Fruit fly (Drosophila melanogaster) whole organism, adult: ENCODE measurements around the gene CG14384.
A peak's percentile ranks its signal among the peaks of the same experiment; 100 is the strongest.

Experiments used
- CG11617 ChIP-seq: fragments of 200-800 bp; sonication (Bioruptor generic); optimal IDR thresholded peaks from 2 replicates; lab custom pipeline; 2017; ENCODE audit warnings: mild to moderate bottlenecking, missing biosample characterization, missing genetic modification reagents, missing genetic modification characterization
- CG12768 ChIP-seq: fragments of 200-800 bp; sonication (Bioruptor generic); optimal IDR thresholded peaks from 2 replicates; lab custom pipeline; 2017; ENCODE audit warnings: missing biosample characterization, missing genetic modification characterization, mild to moderate bottlenecking, moderate library complexity, missing genetic modification reagents
- CG14711 ChIP-seq: fragments of 200-800 bp; sonication (Bioruptor generic); optimal IDR thresholded peaks from 2 replicates; lab custom pipeline; 2018; ENCODE audit warnings: missing biosample characterization, mild to moderate bottlenecking, missing genetic modification characterization, moderate library complexity
- CG1620 ChIP-seq: fragments of 200-800 bp; sonication (Bioruptor generic); optimal IDR thresholded peaks from 2 replicates; lab custom pipeline; 2016; ENCODE audit warnings: missing biosample characterization, missing genetic modification characterization
- CG33017 ChIP-seq: fragments of 200-800 bp; sonication (Bioruptor generic); optimal IDR thresholded peaks from 2 replicates; lab custom pipeline; 2018; ENCODE audit warnings: missing biosample characterization, mild to moderate bottlenecking, missing genetic modification characterization, moderate library complexity
- CG5204 ChIP-seq: fragments of 200-800 bp; sonication (Bioruptor generic); optimal IDR thresholded peaks from 2 replicates; lab custom pipeline; 2016; ENCODE audit warnings: missing biosample characterization, missing genetic modification characterization
- CG7045 ChIP-seq: fragments of 200-800 bp; sonication (Bioruptor generic); optimal IDR thresholded peaks from 2 replicates; lab custom pipeline; 2017; ENCODE audit warnings: missing biosample characterization, mild to moderate bottlenecking, missing genetic modification characterization
- CG7101 ChIP-seq: fragments of 200-800 bp; sonication (Bioruptor generic); optimal IDR thresholded peaks from 2 replicates; lab custom pipeline; 2018; ENCODE audit warnings: missing biosample characterization, mild to moderate bottlenecking, missing genetic modification characterization, moderate library complexity
- Clk ChIP-seq: fragments of 200-800 bp; sonication (Bioruptor generic); optimal IDR thresholded peaks from 2 replicates; lab custom pipeline; 2017; ENCODE audit warnings: missing biosample characterization, missing genetic modification characterization
- Crg-1 ChIP-seq: fragments of 200-800 bp; sonication (Bioruptor generic); optimal IDR thresholded peaks from 2 replicates; lab custom pipeline; 2016; ENCODE audit warnings: missing biosample characterization, missing genetic modification characterization
- Hr96 ChIP-seq: fragments of 200-800 bp; sonication (Bioruptor generic); optimal IDR thresholded peaks from 2 replicates; lab custom pipeline; 2016; ENCODE audit warnings: missing biosample characterization, missing genetic modification characterization
- Mnt ChIP-seq: fragments of 200-800 bp; sonication (Bioruptor generic); optimal IDR thresholded peaks from 2 replicates; lab custom pipeline; 2016; ENCODE audit warnings: missing biosample characterization, mild to moderate bottlenecking, missing genetic modification characterization
- bab1 ChIP-seq: fragments of 200-800 bp; sonication (Bioruptor generic); optimal IDR thresholded peaks from 3 replicates; lab custom pipeline; 2019; ENCODE audit warnings: missing biosample characterization, mild to moderate bottlenecking, missing genetic modification characterization, moderate library complexity
- cic ChIP-seq: fragments of 200-800 bp; sonication (Bioruptor generic); optimal IDR thresholded peaks from 2 replicates; lab custom pipeline; 2017; ENCODE audit warnings: missing biosample characterization, mild to moderate bottlenecking, missing genetic modification characterization, moderate library complexity
- cnc ChIP-seq, 2 experiments: fragments of >200 bp; optimal IDR thresholded peaks; 2 replicates each; lab custom pipeline; 2017
- kay ChIP-seq: fragments of 200-800 bp; sonication (Bioruptor generic); peaks from one replicate; lab custom pipeline; 2016; ENCODE audit warnings: missing biosample characterization, missing genetic modification characterization, borderline replicate concordance
- ovo ChIP-seq: fragments of 200-800 bp; sonication (Bioruptor generic); optimal IDR thresholded peaks from 2 replicates; lab custom pipeline; 2016; ENCODE audit warnings: missing biosample characterization, missing genetic modification characterization
- pad ChIP-seq: fragments of 200-800 bp; sonication (Bioruptor generic); optimal IDR thresholded peaks from 3 replicates; lab custom pipeline; 2017; ENCODE audit warnings: missing biosample characterization, missing genetic modification characterization, mild to moderate bottlenecking, moderate library complexity, missing genetic modification reagents
- tj ChIP-seq: fragments of 200-800 bp; sonication (Bioruptor generic); optimal IDR thresholded peaks from 3 replicates; lab custom pipeline; 2017; ENCODE audit warnings: missing biosample characterization, mild to moderate bottlenecking, missing genetic modification characterization, moderate library complexity
- toe ChIP-seq: fragments of 200-800 bp; sonication (Bioruptor generic); optimal IDR thresholded peaks from 2 replicates; lab custom pipeline; 2016; ENCODE audit warnings: missing biosample characterization, missing genetic modification characterization

Gene CG14384

dm6 chr3R:13011621-13011963 lies 44.1 kb upstream of the CG14384 start, which contains the start of gene CtBP:
Gene CtBP, plus strand, starts transcription at chr3R:13011649.
- TF ChIP-seq CG7101 (no peak), tj (GFP tag; lab: Kevin White, UChicago) (no peak), CG33017 (tag; lab: Kevin White, UChicago) (no peak), CG11617 (GFP tag; lab: Kevin White, UChicago) (no peak), bab1 (GFP tag; lab: Kevin White, UChicago) (no peak), ovo (GFP tag; lab: Kevin White, UChicago) (no peak), Crg-1 (no peak), CG1620 (GFP tag; lab: Kevin White, UChicago) (no peak), toe (GFP tag; lab: Kevin White, UChicago) (no peak), CG5204 (GFP tag; lab: Kevin White, UChicago) (no peak), Clk (GFP tag; lab: Kevin White, UChicago) (no peak), pad (no peak), Hr96 (GFP tag; lab: Kevin White, UChicago) (no peak), CG12768 (no peak), Mnt (GFP tag; lab: Kevin White, UChicago) (no peak), CG7045 (no peak), cic (GFP tag; lab: Kevin White, UChicago) (no peak), kay (no peak), cnc (optimal IDR thresholded peaks at IDR 0.05; lab: Kevin White, UChicago) (no peak), CG14711 (tag; lab: Kevin White, UChicago) (no peak)

dm6 chr3R:13010905-13011620 lies 43.6 kb upstream of the CG14384 start, which contains the start of gene CG8031:
Gene CG8031, minus strand, starts transcription at chr3R:13011310.
- TF ChIP-seq CG5204 (GFP tag; lab: Kevin White, UChicago) (no peak), CG7045 (no peak), toe (GFP tag; lab: Kevin White, UChicago) (no peak), Crg-1 (no peak), bab1 (GFP tag; lab: Kevin White, UChicago) (peak; percentile 21), Hr96 (GFP tag; lab: Kevin White, UChicago) (no peak), Mnt (GFP tag; lab: Kevin White, UChicago) (peak; percentile 51), CG7101 (peak; percentile 53), CG33017 (tag; lab: Kevin White, UChicago) (no peak)

- no peak for TF ChIP-seq CG7101
- TF ChIP-seq CG14711 (tag; lab: Kevin White, UChicago) = no peak
- TF ChIP-seq Crg-1 = no peak
- TF ChIP-seq CG5204 (GFP tag; lab: Kevin White, UChicago) = no peak
- TF ChIP-seq ovo (GFP tag; lab: Kevin White, UChicago) = no peak
- no peak for TF ChIP-seq cic (GFP tag; lab: Kevin White, UChicago)
- TF ChIP-seq Hr96 (GFP tag; lab: Kevin White, UChicago) = no peak
Measured at dm6 chr3R:13009595-13009994, 42.1 kb upstream of the CG14384 start, which contains the start of gene CG11656. Gene CG11656, plus strand, starts transcription at chr3R:13009895.

- TF ChIP-seq Clk (GFP tag; lab: Kevin White, UChicago) = no peak
- TF ChIP-seq CG1620 (GFP tag; lab: Kevin White, UChicago) = no peak
- no peak for TF ChIP-seq Hr96 (GFP tag; lab: Kevin White, UChicago)
- no peak for TF ChIP-seq CG11617 (GFP tag; lab: Kevin White, UChicago)
- TF ChIP-seq pad = no peak
- no peak for TF ChIP-seq cic (GFP tag; lab: Kevin White, UChicago)
- TF ChIP-seq ovo (GFP tag; lab: Kevin White, UChicago) = no peak
- TF ChIP-seq CG7045 = no peak
- TF ChIP-seq toe (GFP tag; lab: Kevin White, UChicago) = no peak
- no peak for TF ChIP-seq bab1 (GFP tag; lab: Kevin White, UChicago)
- no peak for TF ChIP-seq CG5204 (GFP tag; lab: Kevin White, UChicago)
Measured at dm6 chr3R:12998234-12998591, 30.7 kb upstream of the CG14384 start.

dm6 chr3R:12997550-12998233 lies 30.2 kb upstream of the CG14384 start, which contains the start of the genes CG17327, CG44194 and CG7518:
Gene CG17327, minus strand, starts transcription at chr3R:12997726.
Gene CG44194, minus strand, starts transcription at chr3R:12997726.
Gene CG7518, plus strand, starts transcription at chr3R:12998089.
- TF ChIP-seq CG12768 (no peak), CG11617 (GFP tag; lab: Kevin White, UChicago) (peak; percentile 34), bab1 (GFP tag; lab: Kevin White, UChicago) (peak; percentile 5), CG33017 (tag; lab: Kevin White, UChicago) (no peak), cic (GFP tag; lab: Kevin White, UChicago) (peak; percentile 14), kay (no peak), toe (GFP tag; lab: Kevin White, UChicago) (peak; percentile 27), CG7045 (no peak), Hr96 (GFP tag; lab: Kevin White, UChicago) (peak; percentile 52), cnc (optimal IDR thresholded peaks at IDR 0.05; lab: Kevin White, UChicago) (no peak), ovo (GFP tag; lab: Kevin White, UChicago) (no peak), Crg-1 (no peak), CG5204 (GFP tag; lab: Kevin White, UChicago) (no peak), CG1620 (GFP tag; lab: Kevin White, UChicago) (no peak), Mnt (GFP tag; lab: Kevin White, UChicago) (peak; percentile 56), CG14711 (tag; lab: Kevin White, UChicago) (peak; percentile 84), CG7101 (no peak), tj (GFP tag; lab: Kevin White, UChicago) (peak; percentile 17), Clk (GFP tag; lab: Kevin White, UChicago) (no peak), pad (no peak)
